Fruit fly (Drosophila melanogaster): Measurements from ENCODE around the gene hkb.
A peak's percentile ranks its signal among the peaks of the same experiment; 100 is the strongest.

The hkb gene

dm6 chr3R:4348197-4348814 lies 1.9 kb upstream of the hkb start:
- TF ChIP-seq CG17801 (GFP tag; optimal IDR thresholded peaks at IDR 0.05; ENCODE audit: partially characterized antibody) = no peak

- TF ChIP-seq CG17801 (GFP tag; optimal IDR thresholded peaks at IDR 0.05; ENCODE audit: partially characterized antibody) = no peak
Measured at dm6 chr3R:4341177-4341576, 5.3 kb downstream of the hkb start.

- TF ChIP-seq CG17801 (GFP tag; optimal IDR thresholded peaks at IDR 0.05; ENCODE audit: partially characterized antibody) = no peak
Measured at dm6 chr3R:4340174-4340573, 6.3 kb downstream of the hkb start.

- TF ChIP-seq CG17801 (GFP tag; optimal IDR thresholded peaks at IDR 0.05; ENCODE audit: partially characterized antibody) = peak; percentile 19
Measured at dm6 chr3R:4337580-4337979, 8.9 kb downstream of the hkb start, which contains the start of the genes Skp2 and CG1103. Gene Skp2 (minus strand): TSS chr3R:4337674. Gene CG1103 (plus strand): TSS chr3R:4337755.

dm6 chr3R:4334798-4335197 lies 11.6 kb downstream of the hkb start, which contains the start of gene CG14645:
Gene CG14645 (plus strand): TSS chr3R:4335098.
- no peak for TF ChIP-seq CG17801 (GFP tag; optimal IDR thresholded peaks at IDR 0.05; ENCODE audit: partially characterized antibody)

dm6 chr3R:4333964-4334363 lies 12.5 kb downstream of the hkb start, which contains the start of gene CG9776:
Gene CG9776 (minus strand): TSS chr3R:4334071.
- TF ChIP-seq CG17801 (GFP tag; optimal IDR thresholded peaks at IDR 0.05; ENCODE audit: partially characterized antibody) = peak; percentile 24

- TF ChIP-seq CG17801 (GFP tag; optimal IDR thresholded peaks at IDR 0.05; ENCODE audit: partially characterized antibody) = peak; percentile 51
Measured at dm6 chr3R:4319507-4320138, 26.8 kb downstream of the hkb start, which contains the start of gene CG9795. Gene CG9795 (plus strand): TSS chr3R:4319683.

- TF ChIP-seq CG17801 (GFP tag; optimal IDR thresholded peaks at IDR 0.05; ENCODE audit: partially characterized antibody) = no peak
Measured at dm6 chr3R:4318999-4319398, 27.4 kb downstream of the hkb start, which contains the start of gene Syt14. Gene Syt14 (minus strand): TSS chr3R:4319069.

- TF ChIP-seq CG17801 (GFP tag; optimal IDR thresholded peaks at IDR 0.05; ENCODE audit: partially characterized antibody) = no peak
Measured at dm6 chr3R:4318589-4318988, 27.9 kb downstream of the hkb start.

- peak; percentile 33 for TF ChIP-seq CG17801 (GFP tag; optimal IDR thresholded peaks at IDR 0.05; ENCODE audit: partially characterized antibody)
Measured at dm6 chr3R:4311067-4311723, 35.3 kb downstream of the hkb start, which contains the start of gene Suv3. Gene Suv3 (plus strand): TSS chr3R:4311555.

- TF ChIP-seq CG17801 (GFP tag; optimal IDR thresholded peaks at IDR 0.05; ENCODE audit: partially characterized antibody) = no peak
Measured at dm6 chr3R:4310683-4311066, 35.8 kb downstream of the hkb start, which contains the start of gene Vps24. Gene Vps24 (minus strand): TSS chr3R:4310947.

- TF ChIP-seq CG17801 (GFP tag; optimal IDR thresholded peaks at IDR 0.05; ENCODE audit: partially characterized antibody) = no peak
Measured at dm6 chr3R:4308708-4309107, 37.7 kb downstream of the hkb start.

dm6 chr3R:4307664-4308416 lies 38.6 kb downstream of the hkb start, which contains the start of gene MP1:
Gene MP1 (plus strand): TSS chr3R:4307908.
- TF ChIP-seq CG17801 (GFP tag; optimal IDR thresholded peaks at IDR 0.05; ENCODE audit: partially characterized antibody) = peak; percentile 23

- TF ChIP-seq CG17801 (GFP tag; optimal IDR thresholded peaks at IDR 0.05; ENCODE audit: partially characterized antibody) = no peak
Measured at dm6 chr3R:4301485-4301884, 45.0 kb downstream of the hkb start.

Data from ovary, adult (tissue).